Fruit fly (Drosophila melanogaster): ENCODE measurements around the gene Vha100-4.

Gene Vha100-4

DNA sequence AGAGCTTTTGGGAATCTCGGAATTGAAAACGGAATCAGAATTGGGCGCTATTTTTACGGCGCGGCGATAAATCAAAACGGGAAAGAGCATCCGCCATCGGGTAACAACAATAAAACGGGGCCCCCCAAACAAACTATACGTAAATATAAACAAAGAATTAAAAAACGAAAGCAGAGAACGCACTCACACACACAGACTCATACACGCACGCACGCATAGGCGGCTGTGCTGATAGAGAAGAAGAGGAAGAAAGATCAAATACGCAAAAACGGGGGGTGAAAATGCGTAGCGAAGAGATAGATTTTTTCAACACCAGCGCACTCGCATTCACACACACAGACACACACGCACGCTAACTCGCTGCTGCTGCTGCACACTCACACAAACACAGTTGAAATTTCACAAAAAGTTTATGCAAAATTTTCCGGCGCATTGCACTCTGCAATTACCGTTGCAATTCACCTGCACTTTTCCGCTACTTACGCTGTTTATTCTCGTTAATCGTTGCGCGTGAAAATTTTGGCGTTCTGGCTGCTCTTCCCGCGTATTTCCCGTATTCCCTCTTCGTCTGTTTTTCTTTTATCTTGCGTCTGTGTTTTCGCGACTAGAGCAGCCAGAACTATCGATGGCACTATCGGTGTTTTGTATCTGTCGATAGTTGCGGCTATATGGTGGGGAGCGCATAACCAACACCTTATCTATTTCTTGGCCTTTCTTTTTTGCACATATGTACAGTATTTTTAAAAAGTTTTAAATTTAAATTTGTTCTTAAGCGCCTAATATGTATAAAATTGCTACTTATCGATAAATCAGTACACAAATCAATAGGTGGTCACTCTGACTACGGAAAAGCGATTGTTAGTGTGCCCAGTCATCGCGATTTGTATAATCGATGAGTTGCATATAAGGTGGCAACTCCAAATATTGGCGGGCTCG lies 22.9 kb upstream of the Vha100-4 start, which contains the start of gene CG31122 (continued):
- TF ChIP-seq Neu2 (GFP tag; optimal IDR thresholded peaks at IDR 0.05; ENCODE audit: borderline replicate concordance) (peak; percentile 91), Hr78 (GFP tag; optimal IDR thresholded peaks at IDR 0.05) (no peak), lilli (GFP tag; optimal IDR thresholded peaks at IDR 0.05) (peak; percentile 67), ewg (GFP tag; optimal IDR thresholded peaks at IDR 0.05) (peak; percentile 40), HLHmδ (GFP tag; optimal IDR thresholded peaks at IDR 0.05) (no peak), CG13296 (GFP tag; optimal IDR thresholded peaks at IDR 0.05) (no peak), Eip74EF (GFP tag; optimal IDR thresholded peaks at IDR 0.05) (no peak), nerfin-2 (GFP tag; IDR thresholded peaks at IDR 0.05; ENCODE audit: partially characterized antibody) (peak; percentile 90), fd102C (GFP tag; optimal IDR thresholded peaks at IDR 0.05) (no peak), HHEX (GFP tag; optimal IDR thresholded peaks at IDR 0.05) (peak; percentile 5), CG12942 (GFP tag; optimal IDR thresholded peaks at IDR 0.05) (peak; percentile 35), p53 (GFP tag; optimal IDR thresholded peaks at IDR 0.05) (peak; percentile 44), CG12219 (GFP tag; optimal IDR thresholded peaks at IDR 0.05) (no peak), B-H1 (GFP tag; IDR thresholded peaks at IDR 0.05) (no peak), Adf1 (GFP tag; IDR thresholded peaks at IDR 0.05) (peak; percentile 76), CG11560 (tag; IDR thresholded peaks at IDR 0.05) (peak; percentile 49; the same call in 2 of the 3 replicates), hb (GFP tag; IDR thresholded peaks at IDR 0.05; ENCODE audit: partially characterized antibody) (peak; percentile 96), CG10462 (GFP tag; optimal IDR thresholded peaks at IDR 0.05) (no peak), Stat92E (GFP tag; optimal IDR thresholded peaks at IDR 0.05) (no peak), CG17568 (GFP tag; optimal IDR thresholded peaks at IDR 0.05) (no peak), CG1233 (GFP tag; optimal IDR thresholded peaks at IDR 0.05) (peak; percentile 18), CG4328 (GFP tag; optimal IDR thresholded peaks at IDR 0.05) (no peak), HmgZ (tag; optimal IDR thresholded peaks at IDR 0.05) (peak; percentile 13), CG13424 (tag; optimal IDR thresholded peaks at IDR 0.05) (no peak), CG16813 (GFP tag; IDR thresholded peaks at IDR 0.05; ENCODE audit: partially characterized antibody) (peak; percentile 98), CG12744 (GFP tag; optimal IDR thresholded peaks at IDR 0.05) (peak; percentile 30), lov (optimal IDR thresholded peaks at IDR 0.05) (no peak), lov (GFP tag; IDR thresholded peaks at IDR 0.05) (no peak), gt (GFP tag; IDR thresholded peaks at IDR 0.05) (no peak), CG11085 (GFP tag; IDR thresholded peaks at IDR 0.05) (no peak), CG11456 (GFP tag; IDR thresholded peaks at IDR 0.05) (no peak), CG8388 (GFP tag; optimal IDR thresholded peaks at IDR 0.05) (peak; percentile 19), CG4730 (GFP tag; IDR thresholded peaks at IDR 0.05) (no peak), otp (GFP tag; IDR thresholded peaks at IDR 0.05) (no peak), Lpt (GFP tag; optimal IDR thresholded peaks at IDR 0.05) (peak; percentile 39), mirr (GFP tag; optimal IDR thresholded peaks at IDR 0.05) (no peak), CG9817 (tag; optimal IDR thresholded peaks at IDR 0.05) (peak; percentile 59), ken (GFP tag; IDR thresholded peaks at IDR 0.05) (no peak), CG12071 (GFP tag; optimal IDR thresholded peaks at IDR 0.05) (no peak), CG6854 (GFP tag; optimal IDR thresholded peaks at IDR 0.05) (no peak), ash1 (GFP tag; optimal IDR thresholded peaks at IDR 0.05) (no peak), Camta (GFP tag; optimal IDR thresholded peaks at IDR 0.05) (peak; percentile 11), MTF-1 (GFP tag; optimal IDR thresholded peaks at IDR 0.05; ENCODE audit: borderline replicate concordance) (no peak), twi (tag; optimal IDR thresholded peaks at IDR 0.05) (no peak), klu (GFP tag; IDR thresholded peaks at IDR 0.05) (no peak), CG3281 (GFP tag; optimal IDR thresholded peaks at IDR 0.05) (no peak), grau (tag; optimal IDR thresholded peaks at IDR 0.05) (no peak), CG11093 (GFP tag; IDR thresholded peaks at IDR 0.05) (no peak)

Data from whole organism, embryonic.